Fruit fly (Drosophila melanogaster): ENCODE data around the gene Pgant35A.

DNA sequence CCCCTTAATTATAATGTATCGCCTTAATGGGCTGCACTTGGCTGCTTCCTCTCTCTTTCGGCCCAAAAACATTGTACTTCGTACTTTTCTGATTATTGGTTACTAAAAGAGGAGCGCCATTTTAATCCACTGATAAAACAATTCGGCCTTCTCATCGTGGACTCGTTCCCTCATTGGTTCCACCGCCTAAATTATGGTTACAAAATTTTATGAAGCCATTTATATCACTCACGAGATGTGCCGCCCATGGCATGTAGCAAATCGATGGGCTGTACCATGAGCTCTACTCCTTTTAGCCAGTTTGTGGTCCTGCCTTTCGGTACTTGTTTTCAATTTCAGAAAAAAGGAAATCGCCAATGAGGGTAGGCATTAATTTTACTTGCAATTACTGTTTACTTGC, 9.8 kb downstream of the Pgant35A start:
- TF ChIP-seq CG15710 (tag; optimal IDR thresholded peaks at IDR 0.05) (no peak), Ets98B (GFP tag; IDR thresholded peaks at IDR 0.05) (no peak), Snoo (tag; optimal IDR thresholded peaks at IDR 0.05) (no peak), CG9948 (tag; optimal IDR thresholded peaks at IDR 0.05) (no peak), CG12605 (GFP tag; IDR thresholded peaks at IDR 0.05) (no peak), CG13204 (GFP tag; optimal IDR thresholded peaks at IDR 0.05) (no peak), CG17806 (tag; optimal IDR thresholded peaks at IDR 0.05) (no peak), CG14655 (GFP tag; optimal IDR thresholded peaks at IDR 0.05) (no peak), fd96Ca (GFP tag; IDR thresholded peaks at IDR 0.05) (no peak), CG32121 (GFP tag; IDR thresholded peaks at IDR 0.05) (no peak), gl (tag; optimal IDR thresholded peaks at IDR 0.05) (no peak)

Measured in whole organism, pupa.